Fruit fly (Drosophila melanogaster) whole organism, embryonic: ENCODE data around the gene Eip93F.

Source experiments
- Blimp-1 ChIP-seq: fragments of 200-800 bp; sonication (Bioruptor generic); optimal IDR thresholded peaks from 3 replicates; lab custom pipeline; 2018; ENCODE audit warnings: missing biosample characterization, missing genetic modification characterization, mild to moderate bottlenecking, moderate library complexity, missing genetic modification reagents
- C15 ChIP-seq: fragments of 200-800 bp; sonication (Bioruptor generic); IDR thresholded peaks from 3 replicates; pipeline ENCODE4 v1.3.6; 2022; ENCODE audit warnings: missing biosample characterization, missing genetic modification characterization
- CG10959 ChIP-seq: fragments of 200-800 bp; sonication (Bioruptor generic); IDR thresholded peaks from 2 replicates; pipeline ENCODE4 v1.3.6; 2022; ENCODE audit warnings: missing biosample characterization, missing genetic modification characterization
- CG11456 ChIP-seq: fragments of 200-800 bp; sonication (Bioruptor generic); IDR thresholded peaks from 3 replicates; pipeline ENCODE4 v1.3.6; 2022; ENCODE audit warnings: missing biosample characterization, missing genetic modification characterization
- CG12942 ChIP-seq: fragments of 200-800 bp; sonication (Bioruptor generic); optimal IDR thresholded peaks from 3 replicates; lab custom pipeline; 2016; ENCODE audit warnings: missing biosample characterization, missing genetic modification characterization
- CG13296 ChIP-seq: fragments of 200-800 bp; sonication (Bioruptor generic); optimal IDR thresholded peaks from 3 replicates; lab custom pipeline; 2018; ENCODE audit warnings: missing biosample characterization, mild to moderate bottlenecking, missing genetic modification characterization
- CG13894 ChIP-seq: fragments of 200-800 bp; sonication (Bioruptor generic); optimal IDR thresholded peaks from 3 replicates; lab custom pipeline; 2018; ENCODE audit warnings: missing biosample characterization, mild to moderate bottlenecking, missing genetic modification characterization, moderate library complexity
- CG14441 ChIP-seq: fragments of 200-800 bp; sonication (Bioruptor generic); IDR thresholded peaks from 2 replicates; pipeline ENCODE4 v1.3.6; 2022; ENCODE audit warnings: missing biosample characterization, missing genetic modification characterization
- CG1603 ChIP-seq: fragments of 200-800 bp; sonication (Bioruptor generic); optimal IDR thresholded peaks from 2 replicates; lab custom pipeline; 2019; ENCODE audit warnings: missing biosample characterization, mild to moderate bottlenecking, missing genetic modification characterization, moderate library complexity
- CG3163 ChIP-seq: fragments of 200-800 bp; sonication (Bioruptor generic); optimal IDR thresholded peaks from 3 replicates; lab custom pipeline; 2016; ENCODE audit warnings: missing biosample characterization, missing genetic modification characterization
- CG6654 ChIP-seq: fragments of 200-800 bp; sonication (Bioruptor generic); optimal IDR thresholded peaks from 2 replicates; lab custom pipeline; 2017; ENCODE audit warnings: missing biosample characterization, mild to moderate bottlenecking, missing genetic modification characterization
- CG7786 ChIP-seq: fragments of 200-800 bp; sonication (Bioruptor generic); optimal IDR thresholded peaks from 2 replicates; lab custom pipeline; 2016; ENCODE audit warnings: missing biosample characterization, missing genetic modification characterization
- CG8944 ChIP-seq: fragments of 200-800 bp; sonication (Bioruptor generic); optimal IDR thresholded peaks from 3 replicates; lab custom pipeline; 2016; ENCODE audit warnings: missing biosample characterization, missing genetic modification characterization
- Camta ChIP-seq: fragments of 200-800 bp; sonication (Bioruptor generic); optimal IDR thresholded peaks from 2 replicates; lab custom pipeline; 2016; ENCODE audit warnings: missing biosample characterization, missing genetic modification characterization
- CkIIα-i1 ChIP-seq: fragments of 200-800 bp; sonication (Bioruptor generic); IDR thresholded peaks from 2 replicates; pipeline ENCODE4 v1.3.6; 2022; ENCODE audit warnings: missing biosample characterization, missing genetic modification characterization
- E2f1 ChIP-seq: fragments of 200-800 bp; sonication (Bioruptor generic); IDR thresholded peaks from 2 replicates; pipeline ENCODE4 v1.3.6; 2022; ENCODE audit warnings: missing biosample characterization, missing genetic modification characterization
- E2f2 ChIP-seq: fragments of 200-800 bp; sonication (Bioruptor generic); IDR thresholded peaks from 2 replicates; pipeline ENCODE4 v1.3.6; 2022; ENCODE audit warnings: missing biosample characterization, missing genetic modification characterization
- ERR ChIP-seq: fragments of 200-800 bp; sonication (Bioruptor generic); optimal IDR thresholded peaks from 2 replicates; lab custom pipeline; 2016; ENCODE audit warnings: missing biosample characterization, missing genetic modification characterization
- Ets65A ChIP-seq: fragments of 200-800 bp; sonication (Bioruptor generic); peaks from one replicate; lab custom pipeline; 2016; ENCODE audit warnings: missing biosample characterization, missing genetic modification characterization
- HLH4C ChIP-seq: fragments of 200-800 bp; sonication (Bioruptor generic); IDR thresholded peaks from 3 replicates; pipeline ENCODE4 v1.3.6; 2022; ENCODE audit warnings: missing biosample characterization, missing genetic modification characterization; ENCODE audit not compliant: partially characterized antibody
- Myb ChIP-seq: fragments of 200-800 bp; sonication (Bioruptor generic); optimal IDR thresholded peaks from 2 replicates; lab custom pipeline; 2016; ENCODE audit warnings: missing biosample characterization, missing genetic modification characterization
- Neu2 ChIP-seq: fragments of 200-800 bp; sonication (Bioruptor generic); optimal IDR thresholded peaks from 3 replicates; lab custom pipeline; 2016; ENCODE audit warnings: missing biosample characterization, missing genetic modification characterization, borderline replicate concordance
- Nf-YC ChIP-seq: fragments of 200-800 bp; optimal IDR thresholded peaks from 3 replicates; lab custom pipeline; 2019; ENCODE audit warnings: missing biosample characterization, mild to moderate bottlenecking, missing genetic modification characterization, moderate library complexity
- Trl ChIP-seq, 3 experiments: fragments of >200 bp in 2 of 3; fragments of 200-800 bp in 1 of 3; sonication (Bioruptor generic) in 1 of 3; optimal IDR thresholded peaks; 2 replicates in 1 of 3; 3 replicates in 2 of 3; lab custom pipeline; 2016 to 2017; ENCODE audit warnings: missing biosample characterization in 1 of 3, missing genetic modification characterization in 1 of 3
- abd-A ChIP-seq: fragments of 200-800 bp; sonication (Bioruptor generic); optimal IDR thresholded peaks from 3 replicates; lab custom pipeline; 2019; ENCODE audit warnings: missing biosample characterization, mild to moderate bottlenecking, missing genetic modification characterization, moderate library complexity
- bowl ChIP-seq: fragments of 200-800 bp; sonication (Bioruptor generic); IDR thresholded peaks from 2 replicates; pipeline ENCODE4 v1.3.6; 2022; ENCODE audit warnings: missing biosample characterization, missing genetic modification characterization
- chinmo ChIP-seq: fragments of 200-800 bp; sonication (Bioruptor generic); IDR thresholded peaks from 4 replicates; pipeline ENCODE4 v1.3.6; 2022; ENCODE audit warnings: missing biosample characterization, missing genetic modification characterization; ENCODE audit not compliant: partially characterized antibody
- chn ChIP-seq: fragments of 200-800 bp; sonication (Bioruptor generic); optimal IDR thresholded peaks from 2 replicates; lab custom pipeline; 2016; ENCODE audit warnings: missing biosample characterization, missing genetic modification characterization
- ci ChIP-seq: fragments of 200-800 bp; sonication (Bioruptor generic); IDR thresholded peaks from 3 replicates; pipeline ENCODE4 v1.3.6; 2022; ENCODE audit warnings: missing biosample characterization, missing genetic modification characterization
- dmrt11E ChIP-seq: fragments of 200-800 bp; sonication (Bioruptor generic); optimal IDR thresholded peaks from 3 replicates; lab custom pipeline; 2018; ENCODE audit warnings: missing biosample characterization, mild to moderate bottlenecking, missing genetic modification characterization, moderate library complexity
- hkb ChIP-seq, 2 experiments: fragments of 200-800 bp in 1 of 2; fragments of >200 bp in 1 of 2; sonication (Bioruptor generic) in 1 of 2; IDR thresholded peaks in 1 of 2; optimal IDR thresholded peaks in 1 of 2; 2 replicates each; pipeline versions ENCODE4 v1.3.6 to Lab custom; 2017 to 2022; ENCODE audit warnings: missing biosample characterization in 1 of 2, missing genetic modification characterization in 1 of 2
- ken ChIP-seq: fragments of 200-800 bp; sonication (Bioruptor generic); IDR thresholded peaks from 3 replicates; pipeline ENCODE4 v1.3.6; 2022; ENCODE audit warnings: missing biosample characterization, missing genetic modification characterization
- lmd ChIP-seq: fragments of 200-800 bp; sonication (Bioruptor generic); IDR thresholded peaks from 2 replicates; pipeline ENCODE4 v1.3.6; 2022; ENCODE audit warnings: missing biosample characterization, missing genetic modification characterization
- nerfin-2 ChIP-seq: fragments of 200-800 bp; sonication (Bioruptor generic); IDR thresholded peaks from 2 replicates; pipeline ENCODE4 v1.3.6; 2022; ENCODE audit warnings: missing biosample characterization, missing genetic modification characterization; ENCODE audit not compliant: partially characterized antibody
- nom ChIP-seq: fragments of 200-800 bp; sonication (Bioruptor generic); optimal IDR thresholded peaks from 2 replicates; lab custom pipeline; 2017; ENCODE audit warnings: missing biosample characterization, missing genetic modification characterization, mild to moderate bottlenecking, moderate library complexity, missing genetic modification reagents
- oc ChIP-seq: fragments of 200-800 bp; sonication (Bioruptor generic); optimal IDR thresholded peaks from 2 replicates; lab custom pipeline; 2018; ENCODE audit warnings: missing biosample characterization, mild to moderate bottlenecking, missing genetic modification characterization, moderate library complexity
- pan ChIP-seq, 4 experiments: fragments of >200 bp in 3 of 4; fragments of 200-800 bp in 1 of 4; sonication (Bioruptor generic) in 1 of 4; optimal IDR thresholded peaks in 3 of 4; IDR thresholded peaks in 1 of 4; 2 replicates each; pipeline versions ENCODE4 v1.3.6 to Lab custom; 2017 to 2022; ENCODE audit warnings: missing biosample characterization in 2 of 4, missing genetic modification characterization in 2 of 4, mixed read lengths in 1 of 4
- pzg ChIP-seq: fragments of 200-800 bp; sonication (Bioruptor generic); optimal IDR thresholded peaks from 3 replicates; lab custom pipeline; 2018; ENCODE audit warnings: missing biosample characterization, mild to moderate bottlenecking, missing genetic modification characterization, moderate library complexity
- sd ChIP-seq: fragments of 200-800 bp; sonication (Bioruptor generic); optimal IDR thresholded peaks from 3 replicates; lab custom pipeline; 2018; ENCODE audit warnings: missing biosample characterization, mild to moderate bottlenecking, missing genetic modification characterization, moderate library complexity
- seq ChIP-seq: fragments of 200-800 bp; sonication (Bioruptor generic); IDR thresholded peaks from 2 replicates; pipeline ENCODE4 v1.3.6; 2022; ENCODE audit warnings: missing biosample characterization, missing genetic modification characterization
- shn ChIP-seq: fragments of 200-800 bp; sonication (Bioruptor generic); optimal IDR thresholded peaks from 3 replicates; lab custom pipeline; 2016; ENCODE audit warnings: missing biosample characterization, missing genetic modification characterization
- sisA ChIP-seq: fragments of 200-800 bp; sonication (Bioruptor generic); IDR thresholded peaks from 2 replicates; pipeline ENCODE4 v1.3.6; 2022; ENCODE audit warnings: missing biosample characterization, missing genetic modification characterization
- sob ChIP-seq: fragments of 200-800 bp; sonication (Bioruptor generic); IDR thresholded peaks from 2 replicates; pipeline ENCODE4 v1.3.6; 2022; ENCODE audit warnings: missing biosample characterization, missing genetic modification characterization
- sr ChIP-seq: fragments of 200-800 bp; sonication (Bioruptor generic); IDR thresholded peaks from 3 replicates; pipeline ENCODE4 v1.3.6; 2022; ENCODE audit warnings: missing biosample characterization, missing genetic modification characterization
- trem ChIP-seq: fragments of 200-800 bp; optimal IDR thresholded peaks from 3 replicates; lab custom pipeline; 2019; ENCODE audit warnings: missing biosample characterization, mild to moderate bottlenecking, missing genetic modification characterization, moderate library complexity
- vvl ChIP-seq: fragments of 200-800 bp; sonication (Bioruptor generic); IDR thresholded peaks from 2 replicates; pipeline ENCODE4 v1.3.6; 2022; ENCODE audit warnings: missing biosample characterization, missing genetic modification characterization
- zen2 ChIP-seq: fragments of 200-800 bp; sonication (Bioruptor generic); IDR thresholded peaks from 3 replicates; pipeline ENCODE4 v1.3.6; 2022; ENCODE audit warnings: missing biosample characterization, missing genetic modification characterization; ENCODE audit not compliant: partially characterized antibody

Gene Eip93F

dm6 chr3R:22040400-22040799 lies 91.5 kb downstream of the Eip93F start:
- no peak for TF ChIP-seq Camta
- peak; percentile 69 for TF ChIP-seq abd-A (tag; lab: Kevin White, UChicago)
- no peak for TF ChIP-seq Ets65A (GFP tag; lab: Kevin White, UChicago)
- TF ChIP-seq dmrt11E (tag; lab: Kevin White, UChicago): no peak
- TF ChIP-seq ERR (GFP tag; lab: Kevin White, UChicago): no peak
- TF ChIP-seq CG8944 (GFP tag; lab: Kevin White, UChicago): no peak
- TF ChIP-seq HLH4C (GFP tag; lab: Robert Waterston, UW): no peak
- TF ChIP-seq sr (GFP tag; lab: Robert Waterston, UW): peak; percentile 94
- 0 out of 3 replicates have a peak, but pooled peaks have one; percentile 12 for TF ChIP-seq ci (GFP tag; lab: Robert Waterston, UW)
- TF ChIP-seq sisA (GFP tag; lab: Robert Waterston, UW): no peak
- TF ChIP-seq Nf-YC (tag; lab: Kevin White, UChicago): no peak
- TF ChIP-seq CG1603 (tag; lab: Kevin White, UChicago): no peak
- peak; percentile 47 for TF ChIP-seq sd (tag; lab: Kevin White, UChicago)
- TF ChIP-seq CkIIα-i1 (GFP tag; lab: Robert Waterston, UW): no peak
- no peak for TF ChIP-seq bowl
- no peak for TF ChIP-seq sob (GFP tag; lab: Robert Waterston, UW)
- no peak for TF ChIP-seq CG12942
- TF ChIP-seq CG7786 (GFP tag; lab: Kevin White, UChicago): no peak
- peak; percentile 6 for TF ChIP-seq Blimp-1 (GFP tag; lab: Kevin White, UChicago)
- 0 out of 2 replicates have a peak, but pooled peaks have one; percentile 22 for TF ChIP-seq vvl (GFP tag; lab: Robert Waterston, UW)
- no peak for TF ChIP-seq E2f1 (GFP tag; lab: Robert Waterston, UW)
- no peak for TF ChIP-seq zen2 (GFP tag; lab: Robert Waterston, UW)
- TF ChIP-seq hkb (optimal IDR thresholded peaks at IDR 0.05; lab: Kevin White, UChicago): no peak
- TF ChIP-seq hkb (GFP tag; IDR thresholded peaks at IDR 0.05; lab: Robert Waterston, UW): no peak
- TF ChIP-seq CG11456 (GFP tag; lab: Robert Waterston, UW): 0 out of 3 replicates have a peak, but pooled peaks have one; percentile 24
- no peak for TF ChIP-seq CG13296 (GFP tag; lab: Kevin White, UChicago)
- TF ChIP-seq seq: no peak
- peak; percentile 49 for TF ChIP-seq CG6654 (GFP tag; lab: Kevin White, UChicago)
- no peak for TF ChIP-seq ken
- TF ChIP-seq pan (optimal IDR thresholded peaks at IDR 0.05; lab: Kevin White, UChicago): no peak
- peak in 1 of 2 experiments; percentile 5 for TF ChIP-seq pan (GFP tag; optimal IDR thresholded peaks at IDR 0.05 in 1 of 2, IDR thresholded peaks at IDR 0.05 in 1 of 2)
- peak; percentile 67 for TF ChIP-seq oc

dm6 chr3R:22041625-22042282 lies 92.8 kb downstream of the Eip93F start, which contains the start of gene how:
Gene how (plus strand): TSS chr3R:22042191.
- TF ChIP-seq ken (no peak), lmd (GFP tag; lab: Robert Waterston, UW) (0 out of 2 replicates have a peak, but pooled peaks have one; percentile 22), CG10959 (GFP tag; lab: Robert Waterston, UW) (no peak), nom (GFP tag; lab: Kevin White, UChicago) (peak; percentile 36), shn (GFP tag; lab: Kevin White, UChicago) (peak; percentile 11), sob (GFP tag; lab: Robert Waterston, UW) (no peak), Myb (GFP tag; lab: Kevin White, UChicago) (peak; percentile 74), chn (no peak), sisA (GFP tag; lab: Robert Waterston, UW) (no peak), Neu2 (GFP tag; lab: Kevin White, UChicago) (no peak), HLH4C (GFP tag; lab: Robert Waterston, UW) (peak; percentile 19; the same call in 1 of the 3 replicates), CG13894 (tag; lab: Kevin White, UChicago) (peak; percentile 33), chinmo (GFP tag; lab: Robert Waterston, UW) (no peak), CG3163 (peak; percentile 91), E2f2 (GFP tag; lab: Robert Waterston, UW) (peak; percentile 95), C15 (GFP tag; lab: Robert Waterston, UW) (no peak), nerfin-2 (GFP tag; lab: Robert Waterston, UW) (no peak), Trl (optimal IDR thresholded peaks at IDR 0.05; lab: Kevin White, UChicago) (peak; percentile 95 to 98), Trl (GFP tag; optimal IDR thresholded peaks at IDR 0.05; lab: Kevin White, UChicago) (peak; percentile 55), dmrt11E (tag; lab: Kevin White, UChicago) (peak; percentile 13), pzg (GFP tag; lab: Kevin White, UChicago) (peak; percentile 69), trem (tag; lab: Kevin White, UChicago) (peak; percentile 60), CG14441 (GFP tag; lab: Robert Waterston, UW) (no peak)
